Worm (Caenorhabditis elegans): ENCODE measurements around the gene F11G11.14.

DNA sequence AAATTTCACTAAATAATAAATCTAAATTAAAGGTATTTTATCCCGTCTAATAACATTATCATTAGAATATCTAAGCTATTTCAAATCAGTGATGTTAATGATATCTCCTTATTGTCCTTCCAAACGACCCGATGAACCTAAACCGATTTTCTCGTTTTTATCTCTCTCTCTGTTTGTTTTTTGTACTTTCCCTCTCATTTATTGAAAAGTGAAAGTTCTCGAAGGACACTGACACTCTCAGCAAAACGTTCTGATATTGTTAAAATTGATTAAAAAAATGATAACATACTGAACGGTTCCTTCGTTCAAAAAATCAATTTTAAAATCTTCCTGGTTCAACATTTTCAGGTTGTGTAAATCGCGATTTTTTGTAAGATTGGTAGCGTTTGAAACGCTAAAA lies 12.6 kb downstream of the F11G11.14 start, which contains the start of gene F11G11.13:
- TF ChIP-seq unc-62 (GFP tag; optimal IDR thresholded peaks at IDR 0.05) = no peak
- TF ChIP-seq nhr-12 (tag; optimal IDR thresholded peaks at IDR 0.05) = no peak
- no peak for TF ChIP-seq lsy-2 (tag; optimal IDR thresholded peaks at IDR 0.05)
- TF ChIP-seq dmd-4 (tag; optimal IDR thresholded peaks at IDR 0.05) = no peak
- no peak for TF ChIP-seq lin-39 (tag; optimal IDR thresholded peaks at IDR 0.05)
- TF ChIP-seq R02D3.7 (tag; optimal IDR thresholded peaks at IDR 0.05) = no peak
- no peak for TF ChIP-seq ama-1 (optimal IDR thresholded peaks at IDR 0.05)
- TF ChIP-seq mab-5 (tag; optimal IDR thresholded peaks at IDR 0.05) = no peak
- TF ChIP-seq unc-39 (tag; optimal IDR thresholded peaks at IDR 0.05) = no peak
- TF ChIP-seq ceh-16 (tag; optimal IDR thresholded peaks at IDR 0.05) = no peak
- no peak for TF ChIP-seq ztf-11 (tag; optimal IDR thresholded peaks at IDR 0.05)
- no peak for TF ChIP-seq elt-1 (tag; optimal IDR thresholded peaks at IDR 0.05)
- no peak for TF ChIP-seq lin-13 (GFP tag; optimal IDR thresholded peaks at IDR 0.05)

Measured in whole organism, L2 larva.